Worm (Caenorhabditis elegans) whole organism, L3 larva: ENCODE results near the gene T05C1.1.

Experiments used
- R02D3.7 ChIP-seq: fragments of 150-350 bp; optimal IDR thresholded peaks from 2 replicates; lab custom pipeline; 2014; ENCODE audit warnings: missing biosample characterization, missing genetic modification characterization
- ama-1 ChIP-seq: fragments of 150-350 bp; optimal IDR thresholded peaks from 2 replicates; lab custom pipeline; 2018
- fkh-10 ChIP-seq: sonication (generic microtip); optimal IDR thresholded peaks from 2 replicates; lab custom pipeline; 2017; ENCODE audit warnings: missing biosample characterization, missing genetic modification reagents, missing genetic modification characterization
- lin-39 ChIP-seq: fragments of 150-350 bp; optimal IDR thresholded peaks from 2 replicates; lab custom pipeline; 2018; ENCODE audit warnings: missing biosample characterization, missing genetic modification reagents, missing genetic modification characterization
- nhr-11 ChIP-seq: fragments of 150-350 bp; optimal IDR thresholded peaks from 2 replicates; lab custom pipeline; 2014; ENCODE audit warnings: missing biosample characterization, missing genetic modification characterization
- nhr-237 ChIP-seq: fragments of 150-350 bp; optimal IDR thresholded peaks from 2 replicates; lab custom pipeline; 2014; ENCODE audit warnings: missing biosample characterization, missing genetic modification characterization
- nhr-28 ChIP-seq: fragments of 150-350 bp; optimal IDR thresholded peaks from 2 replicates; lab custom pipeline; 2014; ENCODE audit warnings: missing biosample characterization, missing genetic modification characterization
- nhr-43 ChIP-seq: sonication (generic microtip); optimal IDR thresholded peaks from 2 replicates; lab custom pipeline; 2016; ENCODE audit warnings: mild to moderate bottlenecking, missing genetic modification characterization, missing compliant biosample characterization; ENCODE audit not compliant: poor library complexity, severe bottlenecking
- nhr-76 ChIP-seq: fragments of 150-350 bp; sonication (generic microtip); optimal IDR thresholded peaks from 5 replicates; lab custom pipeline; 2014; ENCODE audit warnings: missing biosample characterization, missing genetic modification characterization
- nhr-77 ChIP-seq: fragments of 150-350 bp; optimal IDR thresholded peaks from 2 replicates; lab custom pipeline; 2014; ENCODE audit warnings: missing biosample characterization, missing genetic modification characterization
- snpc-4 ChIP-seq: fragments of 150-350 bp; optimal IDR thresholded peaks from 2 replicates; lab custom pipeline; 2014; ENCODE audit warnings: missing biosample characterization, missing genetic modification characterization
- unc-62 ChIP-seq: fragments of 150-350 bp; sonication (generic microtip); optimal IDR thresholded peaks from 4 replicates; lab custom pipeline; 2014; ENCODE audit warnings: missing biosample characterization, missing genetic modification reagents, missing genetic modification characterization

DNA sequence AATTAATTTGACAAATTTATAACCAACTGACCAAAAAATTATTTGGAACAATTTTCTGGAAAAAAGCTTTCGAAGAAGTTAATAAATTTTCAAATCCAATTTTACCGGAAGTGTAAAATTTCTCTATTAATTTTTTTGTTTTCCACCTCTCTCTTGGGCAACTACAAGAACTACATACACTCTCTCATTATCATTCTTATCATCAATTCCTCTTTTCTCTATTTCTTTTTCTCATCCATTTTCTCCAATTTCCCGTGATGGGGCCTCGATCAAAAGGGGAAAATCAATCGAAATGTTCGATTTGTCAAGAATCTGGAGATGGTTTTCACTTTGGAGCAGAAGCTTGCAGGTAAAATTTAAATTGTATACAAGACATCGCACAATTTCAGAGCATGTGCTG lies 45.3 kb upstream of the T05C1.1 start, which contains the start of gene nhr-109:
- TF ChIP-seq ama-1, result no peak
- no peak for TF ChIP-seq nhr-11 (tag; lab: Kevin White, UChicago)
- no peak for TF ChIP-seq nhr-43 (tag; lab: Kevin White, UChicago)
- no peak for TF ChIP-seq nhr-237 (tag; lab: Kevin White, UChicago)
- no peak for TF ChIP-seq fkh-10 (GFP tag; lab: Kevin White, UChicago)
- no peak for TF ChIP-seq nhr-28 (tag; lab: Kevin White, UChicago)
- no peak for TF ChIP-seq unc-62
- no peak for TF ChIP-seq nhr-77 (tag; lab: Kevin White, UChicago)
- no peak for TF ChIP-seq lin-39 (tag; lab: Kevin White, UChicago)
- TF ChIP-seq R02D3.7 (tag; lab: Kevin White, UChicago), result no peak
- TF ChIP-seq nhr-76 (tag; lab: Kevin White, UChicago), result no peak
- no peak for TF ChIP-seq snpc-4 (tag; lab: Kevin White, UChicago)
